Fruit fly (Drosophila melanogaster) whole organism, adult: Measurements from ENCODE around the gene CG31342.

ENCODE experiments used
- CG14711 ChIP-seq: fragments of 200-800 bp; sonication (Bioruptor generic); optimal IDR thresholded peaks from 2 replicates; lab custom pipeline; 2018; ENCODE audit warnings: missing biosample characterization, mild to moderate bottlenecking, missing genetic modification characterization, moderate library complexity
- CG1620 ChIP-seq: fragments of 200-800 bp; sonication (Bioruptor generic); optimal IDR thresholded peaks from 2 replicates; lab custom pipeline; 2016; ENCODE audit warnings: missing biosample characterization, missing genetic modification characterization
- CG7101 ChIP-seq: fragments of 200-800 bp; sonication (Bioruptor generic); optimal IDR thresholded peaks from 2 replicates; lab custom pipeline; 2018; ENCODE audit warnings: missing biosample characterization, mild to moderate bottlenecking, missing genetic modification characterization, moderate library complexity
- cic ChIP-seq: fragments of 200-800 bp; sonication (Bioruptor generic); optimal IDR thresholded peaks from 2 replicates; lab custom pipeline; 2017; ENCODE audit warnings: missing biosample characterization, mild to moderate bottlenecking, missing genetic modification characterization, moderate library complexity
- kay ChIP-seq: fragments of 200-800 bp; sonication (Bioruptor generic); peaks from one replicate; lab custom pipeline; 2016; ENCODE audit warnings: missing biosample characterization, missing genetic modification characterization, borderline replicate concordance

DNA sequence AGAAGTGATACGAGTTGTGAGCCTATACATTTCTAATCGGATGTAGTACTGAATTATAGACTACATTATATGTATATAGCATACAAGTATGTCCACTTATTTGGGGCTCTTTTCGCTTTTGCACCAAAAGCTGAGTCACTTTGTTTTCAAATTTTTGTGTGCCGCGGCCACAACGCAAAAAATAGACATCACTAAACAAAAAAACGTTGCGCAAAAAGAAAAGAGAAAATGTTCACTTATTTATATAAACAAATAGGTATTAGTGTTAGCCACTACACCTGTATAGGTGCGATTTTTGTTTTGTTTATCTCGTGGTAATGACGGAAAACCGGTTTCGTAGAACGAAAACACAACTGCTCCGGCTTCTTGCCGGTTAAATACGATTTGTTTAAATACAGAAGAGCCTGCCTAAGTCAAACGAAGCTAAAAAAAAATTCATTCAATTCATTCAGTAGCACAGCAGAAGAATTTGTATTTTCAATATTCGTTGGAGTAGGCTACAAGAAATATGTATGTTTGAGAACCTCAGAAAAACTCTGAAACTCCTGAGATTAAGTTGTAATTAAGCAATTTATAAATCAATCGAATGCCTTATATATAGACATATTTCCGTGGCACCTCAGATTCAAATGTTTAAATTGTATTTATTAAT, 2.7 kb upstream of the CG31342 start:
- TF ChIP-seq CG14711 (tag; lab: Kevin White, UChicago) (no peak), cic (GFP tag; lab: Kevin White, UChicago) (peak; percentile 78), CG7101 (tag; lab: Kevin White, UChicago) (no peak), CG1620 (GFP tag; lab: Kevin White, UChicago) (no peak), kay (GFP tag; lab: Kevin White, UChicago) (peak; percentile 98)
